Worm (Caenorhabditis elegans) whole organism, L4 larva: ENCODE measurements around the gene eelo-1.

Experiments used
- F10B5.3 ChIP-seq: sonication (generic microtip); optimal IDR thresholded peaks from 2 replicates; lab custom pipeline; 2016; ENCODE audit warnings: mild to moderate bottlenecking, missing genetic modification characterization, missing compliant biosample characterization
- F37D6.2 ChIP-seq: sonication (generic microtip); optimal IDR thresholded peaks from 2 replicates; lab custom pipeline; 2016; ENCODE audit warnings: mild to moderate bottlenecking, missing genetic modification characterization, missing compliant biosample characterization
- R02D3.7 ChIP-seq: fragments of 150-350 bp; sonication (generic microtip); optimal IDR thresholded peaks from 3 replicates; lab custom pipeline; 2014; ENCODE audit warnings: missing biosample characterization, missing genetic modification characterization
- Y105C5A.15 ChIP-seq: fragments of 200-800 bp; sonication (Bioruptor generic); IDR thresholded peaks from 2 replicates; pipeline ENCODE4 v1.3.6; 2022; ENCODE audit warnings: missing genetic modification characterization, missing compliant biosample characterization
- Y48G9A.11 ChIP-seq: fragments of 200-800 bp; sonication (Bioruptor generic); IDR thresholded peaks from 2 replicates; pipeline ENCODE4 v1.3.6; 2022; ENCODE audit warnings: missing genetic modification reagents, missing genetic modification characterization, missing compliant biosample characterization
- aly-2 ChIP-seq: sonication (generic microtip); optimal IDR thresholded peaks from 2 replicates; lab custom pipeline; 2018; ENCODE audit warnings: missing biosample characterization, missing genetic modification characterization
- attf-4 ChIP-seq: sonication (generic microtip); optimal IDR thresholded peaks from 3 replicates; lab custom pipeline; 2017; ENCODE audit warnings: missing biosample characterization, missing genetic modification characterization
- ceh-20 ChIP-seq: fragments of 200-800 bp; sonication (Bioruptor generic); IDR thresholded peaks from 2 replicates; pipeline ENCODE4 v1.3.6; 2022; ENCODE audit warnings: missing genetic modification reagents, missing genetic modification characterization, missing compliant biosample characterization
- ceh-44 ChIP-seq: fragments of 200-800 bp; sonication (Bioruptor generic); IDR thresholded peaks from 2 replicates; pipeline ENCODE4 v1.3.6; 2022; ENCODE audit warnings: missing genetic modification reagents, missing genetic modification characterization, missing compliant biosample characterization
- daf-16 ChIP-seq, 3 experiments: sonication (generic microtip); optimal IDR thresholded peaks; 2 replicates each; lab custom pipeline; 2016 to 2017; ENCODE audit warnings: missing genetic modification characterization in 3 of 3, missing genetic modification reagents in 3 of 3, mild to moderate bottlenecking in 2 of 3, missing compliant biosample characterization in 2 of 3, missing biosample characterization in 1 of 3, moderate library complexity in 1 of 3
- daf-19 ChIP-seq: fragments of 200-800 bp; sonication (Bioruptor generic); conservative IDR thresholded peaks from 2 replicates; pipeline ENCODE4 v1.3.6; 2022; ENCODE audit warnings: missing genetic modification characterization, missing compliant biosample characterization
- dmd-8 ChIP-seq: fragments of 200-800 bp; sonication (Bioruptor generic); IDR thresholded peaks from 2 replicates; pipeline ENCODE4 v1.3.6; 2022; ENCODE audit warnings: missing genetic modification characterization, missing compliant biosample characterization
- dmd-9 ChIP-seq: fragments of 200-800 bp; sonication (Bioruptor generic); IDR thresholded peaks from 2 replicates; pipeline ENCODE4 v1.3.6; 2022; ENCODE audit warnings: missing genetic modification reagents, missing genetic modification characterization, missing compliant biosample characterization
- duxl-1 ChIP-seq: sonication (generic microtip); optimal IDR thresholded peaks from 2 replicates; lab custom pipeline; 2016; ENCODE audit warnings: mild to moderate bottlenecking, missing genetic modification characterization, moderate library complexity, missing compliant biosample characterization; ENCODE audit not compliant: poor library complexity
- dve-1 ChIP-seq: sonication (generic microtip); optimal IDR thresholded peaks from 2 replicates; lab custom pipeline; 2017; ENCODE audit warnings: antibody characterized with exemption, mild to moderate bottlenecking, missing genetic modification characterization, missing compliant biosample characterization; ENCODE audit not compliant: insufficient read depth
- fos-1 ChIP-seq: fragments of 150-350 bp; optimal IDR thresholded peaks from 2 replicates; lab custom pipeline; 2014; ENCODE audit warnings: missing biosample characterization, missing genetic modification characterization
- hif-1 ChIP-seq, 2 experiments: sonication (generic microtip); optimal IDR thresholded peaks; 2 replicates each; lab custom pipeline; 2016 to 2017; ENCODE audit warnings: missing compliant biosample characterization in 2 of 2, missing genetic modification characterization in 2 of 2, missing genetic modification reagents in 2 of 2, missing genotype in 2 of 2, mild to moderate bottlenecking in 1 of 2
- hlh-30 ChIP-seq: sonication (generic microtip); optimal IDR thresholded peaks from 2 replicates; lab custom pipeline; 2017; ENCODE audit warnings: antibody characterized with exemption, mild to moderate bottlenecking, missing genetic modification characterization, missing compliant biosample characterization; ENCODE audit not compliant: insufficient read depth
- hmg-1.1 ChIP-seq: fragments of 200-800 bp; sonication (Bioruptor generic); IDR thresholded peaks from 2 replicates; pipeline ENCODE4 v1.3.6; 2022; ENCODE audit warnings: missing genetic modification reagents, missing genetic modification characterization, missing compliant biosample characterization
- lin-13 ChIP-seq: fragments of 150-350 bp; optimal IDR thresholded peaks from 2 replicates; lab custom pipeline; 2014; ENCODE audit warnings: missing biosample characterization, missing genetic modification reagents, missing genetic modification characterization
- lin-15B ChIP-seq: fragments of 150-350 bp; sonication (generic microtip); optimal IDR thresholded peaks from 3 replicates; lab custom pipeline; 2014; ENCODE audit warnings: missing biosample characterization, missing genetic modification characterization
- lin-29 ChIP-seq: fragments of 200-800 bp; sonication (Bioruptor generic); IDR thresholded peaks from 2 replicates; pipeline ENCODE4 v1.3.6; 2022; ENCODE audit warnings: missing genetic modification reagents, missing genetic modification characterization, missing compliant biosample characterization
- lin-38 ChIP-seq: fragments of 200-800 bp; sonication (Bioruptor generic); IDR thresholded peaks from 2 replicates; pipeline ENCODE4 v1.3.6; 2022; ENCODE audit warnings: missing genetic modification reagents, missing genetic modification characterization, missing compliant biosample characterization
- lin-39 ChIP-seq: fragments of 150-350 bp; optimal IDR thresholded peaks from 2 replicates; lab custom pipeline; 2014; ENCODE audit warnings: missing biosample characterization, missing genetic modification reagents, missing genetic modification characterization
- lsy-2 ChIP-seq, 2 experiments: fragments of 150-350 bp in 1 of 2; sonication (generic microtip) in 1 of 2; optimal IDR thresholded peaks; 2 replicates each; lab custom pipeline; 2014 to 2017; ENCODE audit warnings: missing biosample characterization in 2 of 2, missing genetic modification characterization in 2 of 2
- madf-5 ChIP-seq, 2 experiments: fragments of 200-800 bp; sonication (Bioruptor generic); IDR thresholded peaks; 2 replicates each; pipeline ENCODE4 v1.3.6; 2022; ENCODE audit warnings: missing compliant biosample characterization in 2 of 2, missing genetic modification characterization in 2 of 2
- mes-2 ChIP-seq: sonication (generic microtip); optimal IDR thresholded peaks from 2 replicates; lab custom pipeline; 2016; ENCODE audit warnings: missing genotype, mild to moderate bottlenecking, missing genetic modification characterization, missing compliant biosample characterization; ENCODE audit not compliant: poor library complexity, severe bottlenecking
- mxl-3 ChIP-seq: fragments of 200-800 bp; sonication (Bioruptor generic); optimal IDR thresholded peaks from 2 replicates; lab custom pipeline; 2018; ENCODE audit warnings: mild to moderate bottlenecking, missing genetic modification characterization, missing compliant biosample characterization
- nhr-10 ChIP-seq: fragments of 150-350 bp; optimal IDR thresholded peaks from 2 replicates; lab custom pipeline; 2014; ENCODE audit warnings: missing biosample characterization, missing genetic modification characterization
- nhr-102 ChIP-seq: sonication (generic microtip); optimal IDR thresholded peaks from 2 replicates; lab custom pipeline; 2016; ENCODE audit warnings: mild to moderate bottlenecking, missing genetic modification characterization, moderate library complexity, missing compliant biosample characterization
- nhr-11 ChIP-seq: fragments of 150-350 bp; optimal IDR thresholded peaks from 2 replicates; lab custom pipeline; 2014; ENCODE audit warnings: missing biosample characterization, missing genetic modification characterization
- nhr-111 ChIP-seq: fragments of 200-800 bp; sonication (Bioruptor generic); optimal IDR thresholded peaks from 2 replicates; lab custom pipeline; 2018; ENCODE audit warnings: mild to moderate bottlenecking, missing genetic modification characterization, missing compliant biosample characterization
- nhr-41 ChIP-seq: fragments of 200-800 bp; sonication (Bioruptor generic); IDR thresholded peaks from 2 replicates; pipeline ENCODE4 v1.3.6; 2022; ENCODE audit warnings: missing genetic modification reagents, missing genetic modification characterization, missing compliant biosample characterization
- nhr-76 ChIP-seq: fragments of 150-350 bp; optimal IDR thresholded peaks from 2 replicates; lab custom pipeline; 2014; ENCODE audit warnings: missing biosample characterization, missing genetic modification characterization
- pha-4 ChIP-seq, 2 experiments: fragments of 150-350 bp in 1 of 2; fragments of 200-800 bp in 1 of 2; sonication (Bioruptor generic) in 1 of 2; IDR thresholded peaks in 1 of 2; optimal IDR thresholded peaks in 1 of 2; 2 replicates each; pipeline versions ENCODE4 v1.3.6 to Lab custom; 2014 to 2022; ENCODE audit warnings: missing genetic modification characterization in 2 of 2, missing genetic modification reagents in 2 of 2, missing biosample characterization in 1 of 2, missing compliant biosample characterization in 1 of 2
- sdz-12 ChIP-seq: fragments of 200-800 bp; sonication (Bioruptor generic); optimal IDR thresholded peaks from 2 replicates; lab custom pipeline; 2018; ENCODE audit warnings: mild to moderate bottlenecking, missing genetic modification characterization, missing compliant biosample characterization
- snpc-4 ChIP-seq: fragments of 150-350 bp; optimal IDR thresholded peaks from 2 replicates; lab custom pipeline; 2014; ENCODE audit warnings: missing biosample characterization, missing genetic modification characterization
- tra-1 ChIP-seq: fragments of 200-800 bp; sonication (Bioruptor generic); IDR thresholded peaks from 2 replicates; pipeline ENCODE4 v1.3.6; 2022; ENCODE audit warnings: missing genetic modification reagents, missing genetic modification characterization, missing compliant biosample characterization
- unc-39 ChIP-seq: sonication (generic microtip); optimal IDR thresholded peaks from 2 replicates; lab custom pipeline; 2017; ENCODE audit warnings: missing biosample characterization, missing genetic modification characterization
- unc-62 ChIP-seq, 3 experiments: fragments of 150-350 bp in 1 of 3; sonication (generic microtip); optimal IDR thresholded peaks in 2 of 3; peaks in 1 of 3; 1 replicate in 1 of 3; 2 replicates in 2 of 3; lab custom pipeline; 2014 to 2017; ENCODE audit warnings: missing biosample characterization in 3 of 3, missing genetic modification characterization in 3 of 3, missing genetic modification reagents in 3 of 3, missing genotype in 1 of 3
- zfp-2 ChIP-seq: sonication (generic microtip); optimal IDR thresholded peaks from 2 replicates; lab custom pipeline; 2016; ENCODE audit warnings: mild to moderate bottlenecking, missing genetic modification characterization, missing compliant biosample characterization
- zfp-3 ChIP-seq: fragments of 200-800 bp; sonication (Bioruptor generic); conservative IDR thresholded peaks from 2 replicates; pipeline ENCODE4 v1.3.6; 2022; ENCODE audit warnings: missing genetic modification reagents, missing genetic modification characterization, missing compliant biosample characterization
- zip-11 ChIP-seq: fragments of 200-800 bp; sonication (Bioruptor generic); IDR thresholded peaks from 2 replicates; pipeline ENCODE4 v1.3.6; 2022; ENCODE audit warnings: missing genetic modification characterization, missing compliant biosample characterization
- ztf-11 ChIP-seq: fragments of 150-350 bp; optimal IDR thresholded peaks from 2 replicates; lab custom pipeline; 2014; ENCODE audit warnings: missing biosample characterization, missing genetic modification characterization

eelo-1 gene

DNA sequence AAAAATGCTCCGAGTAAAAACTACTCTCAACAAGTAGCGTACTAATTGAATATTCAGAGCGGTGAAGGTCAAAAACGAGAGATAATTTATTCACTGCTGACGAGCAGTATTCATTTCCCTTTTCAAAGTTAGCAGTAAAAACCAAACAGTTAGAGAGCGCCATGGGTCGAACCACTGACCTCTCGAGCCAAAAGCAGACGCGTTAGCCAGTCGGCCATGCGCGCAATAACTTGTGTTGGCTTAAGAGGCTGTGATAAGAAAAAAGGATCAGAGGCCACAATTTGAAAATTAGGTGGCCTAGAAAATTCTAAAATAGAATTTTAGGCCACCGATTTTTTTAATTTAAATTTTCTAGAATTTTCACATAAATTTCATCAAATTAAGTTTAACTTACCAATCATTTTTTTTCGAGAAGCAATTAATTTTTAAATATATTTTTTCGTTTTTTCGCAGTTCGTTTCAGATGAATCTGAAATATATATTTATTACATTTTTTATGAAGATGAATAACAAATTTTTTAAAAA is 42.4 kb upstream of the eelo-1 start, which contains the start of gene sms-3 (continued):
- TF ChIP-seq ceh-44 (GFP tag; lab: Robert Waterston, UW) (0 out of 2 replicates have a peak, but pooled peaks have one; percentile 9), mes-2 (tag; lab: Kevin White, UChicago) (peak; percentile 68), unc-39 (tag; lab: Kevin White, UChicago) (no peak), ztf-11 (tag; lab: Kevin White, UChicago) (no peak), hif-1 (tag; optimal IDR thresholded peaks at IDR 0.05; lab: Kevin White, UChicago) (peak in 1 of 2 experiments; percentile 6), lin-29 (GFP tag; lab: Robert Waterston, UW) (no peak), attf-4 (tag; lab: Kevin White, UChicago) (no peak), nhr-10 (tag; lab: Kevin White, UChicago) (no peak), dmd-8 (GFP tag; lab: Robert Waterston, UW) (peak; percentile 73), nhr-111 (GFP tag; lab: Kevin White, UChicago) (peak; percentile 29), daf-16 (GFP tag; optimal IDR thresholded peaks at IDR 0.05; lab: Kevin White, UChicago) (peak in 1 of 2 experiments; percentile 48), daf-16 (tag; optimal IDR thresholded peaks at IDR 0.05; lab: Kevin White, UChicago) (peak; percentile 44), lin-38 (GFP tag; lab: Robert Waterston, UW) (peak; percentile 75), hlh-30 (tag; lab: Kevin White, UChicago) (no peak), ceh-20 (GFP tag; lab: Robert Waterston, UW) (0 out of 2 replicates have a peak, but pooled peaks have one; percentile 23), lin-15B (tag; lab: Kevin White, UChicago) (no peak), R02D3.7 (tag; lab: Kevin White, UChicago) (no peak), mxl-3 (GFP tag; lab: Kevin White, UChicago) (no peak), nhr-11 (no peak), sdz-12 (GFP tag; lab: Kevin White, UChicago) (no peak), duxl-1 (tag; lab: Kevin White, UChicago) (peak; percentile 61), daf-19 (GFP tag; lab: Robert Waterston, UW) (0 out of 2 replicates have a peak, but pooled peaks have one; percentile 61), lsy-2 (tag; optimal IDR thresholded peaks at IDR 0.05; lab: Kevin White, UChicago) (peak in 1 of 2 experiments; percentile 47), aly-2 (tag; lab: Kevin White, UChicago) (no peak), unc-62 (GFP tag; optimal IDR thresholded peaks at IDR 0.05 in 1 of 2; lab: Kevin White, UChicago) (no peak), unc-62 (tag; optimal IDR thresholded peaks at IDR 0.05; lab: Kevin White, UChicago) (no peak), Y48G9A.11 (GFP tag; lab: Robert Waterston, UW) (peak; percentile 83), hmg-1.1 (GFP tag; lab: Robert Waterston, UW) (0 out of 2 replicates have a peak, but pooled peaks have one; percentile 23), madf-5 (GFP tag; IDR thresholded peaks at IDR 0.05; lab: Robert Waterston, UW) (peak in 1 of 2 experiments; percentile 94; a peak in 2 of 4 replicates), fos-1 (tag; lab: Kevin White, UChicago) (no peak)

DNA sequence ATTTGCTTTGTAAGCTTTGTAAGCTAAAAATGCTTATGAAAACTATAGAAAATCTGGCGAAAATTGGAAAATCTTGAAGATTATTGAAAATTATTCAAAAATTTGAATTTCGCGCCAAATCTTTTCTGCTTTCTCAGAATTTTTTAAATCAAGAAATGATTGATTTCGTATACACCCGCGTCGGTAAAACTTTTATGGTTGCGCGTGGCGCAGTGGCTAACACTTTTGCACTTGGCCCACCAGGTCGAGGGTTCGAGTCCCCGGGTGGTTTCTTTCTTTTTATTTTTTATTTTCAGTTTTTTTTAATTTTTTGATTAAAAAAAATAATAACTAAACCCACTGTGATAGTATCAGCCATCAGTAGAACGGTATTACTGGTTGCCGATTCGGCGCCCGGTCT is 40.6 kb upstream of the eelo-1 start:
- TF ChIP-seq nhr-11 (no peak), F37D6.2 (no peak), daf-16 (GFP tag; optimal IDR thresholded peaks at IDR 0.05; lab: Kevin White, UChicago) (peak in 1 of 2 experiments; percentile 35), daf-16 (tag; optimal IDR thresholded peaks at IDR 0.05; lab: Kevin White, UChicago) (no peak), lin-39 (no peak), zfp-2 (tag; lab: Kevin White, UChicago) (no peak), nhr-41 (GFP tag; lab: Robert Waterston, UW) (no peak), dve-1 (tag; lab: Kevin White, UChicago) (no peak), lin-15B (tag; lab: Kevin White, UChicago) (no peak), Y105C5A.15 (GFP tag; lab: Robert Waterston, UW) (0 out of 2 replicates have a peak, but pooled peaks have one; percentile 65), zip-11 (GFP tag; lab: Robert Waterston, UW) (no peak), R02D3.7 (tag; lab: Kevin White, UChicago) (no peak), fos-1 (tag; lab: Kevin White, UChicago) (no peak), nhr-102 (tag; lab: Kevin White, UChicago) (no peak), ceh-44 (GFP tag; lab: Robert Waterston, UW) (peak; percentile 54; the same call in 1 of the 2 replicates), madf-5 (GFP tag; IDR thresholded peaks at IDR 0.05; lab: Robert Waterston, UW) (0 out of 4 replicates have a peak, but pooled peaks have one; percentile 7 to 66), pha-4 (GFP tag; IDR thresholded peaks at IDR 0.05; lab: Robert Waterston, UW) (peak; percentile 80), pha-4 (tag; optimal IDR thresholded peaks at IDR 0.05; lab: Kevin White, UChicago) (no peak), snpc-4 (no peak), dmd-9 (GFP tag; lab: Robert Waterston, UW) (no peak), nhr-76 (tag; lab: Kevin White, UChicago) (no peak), mes-2 (tag; lab: Kevin White, UChicago) (peak; percentile 25), tra-1 (GFP tag; lab: Robert Waterston, UW) (no peak), F10B5.3 (tag; lab: Kevin White, UChicago) (no peak), Y48G9A.11 (GFP tag; lab: Robert Waterston, UW) (peak; percentile 46; the same call in 1 of the 2 replicates), zfp-3 (GFP tag; lab: Robert Waterston, UW) (no peak), lin-13 (peak; percentile 81), daf-19 (GFP tag; lab: Robert Waterston, UW) (peak; percentile 74)
